Fruit fly (Drosophila melanogaster) S2 (cell line): Measurements from ENCODE around the gene CG10214.

Source experiments
- CG8478 ChIP-seq: fragments of >200 bp; optimal IDR thresholded peaks from 2 replicates; lab custom pipeline; 2018
- CTCF ChIP-seq, 2 experiments: fragments of >200 bp; optimal IDR thresholded peaks; 2 replicates each; lab custom pipeline; 2018

DNA sequence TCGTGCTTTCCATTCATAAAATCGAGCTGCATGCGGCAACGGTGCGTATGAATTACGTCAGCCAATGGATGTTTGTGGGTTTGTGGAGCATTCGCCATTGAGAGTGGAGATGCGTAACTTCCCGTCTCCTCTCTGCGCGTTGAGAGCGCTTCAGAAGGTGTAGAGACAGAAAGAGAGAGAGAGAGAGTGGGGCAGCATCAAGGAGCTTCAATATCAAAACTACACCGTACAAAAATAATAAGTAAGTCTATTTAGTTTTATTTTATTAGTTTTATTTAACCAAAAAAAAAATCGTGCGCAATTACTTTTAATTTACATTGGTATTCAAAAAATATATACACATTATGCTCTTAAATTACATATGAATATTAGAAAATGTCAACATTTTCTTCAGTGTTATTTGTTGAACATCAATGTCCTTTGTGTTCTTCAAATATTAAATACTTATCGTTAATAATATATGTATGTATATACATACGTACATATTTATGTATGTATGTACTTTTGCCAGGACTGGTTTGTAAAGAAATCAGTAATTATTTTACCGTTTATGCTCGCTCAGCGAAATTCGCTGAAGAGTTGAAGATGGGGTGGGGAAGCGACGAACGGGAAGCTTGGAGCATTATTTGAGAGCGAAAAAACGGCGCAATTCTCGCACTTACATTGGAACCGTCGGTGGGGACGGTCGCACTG is 44.5 kb downstream of the CG10214 start, which contains the start of gene CG10365:
- TF ChIP-seq CTCF (optimal IDR thresholded peaks at IDR 0.05; lab: Kevin White, UChicago) (no peak), CG8478 (lab: Kevin White, UChicago) (no peak)
